Worm (Caenorhabditis elegans) whole organism, L1 larva: ENCODE data around the gene R53.8.

Experiments
- C16A3.4 ChIP-seq: fragments of 150-350 bp; optimal IDR thresholded peaks from 2 replicates; lab custom pipeline; 2014; ENCODE audit warnings: missing biosample characterization, missing genetic modification characterization
- C34B4.2 ChIP-seq: sonication (generic microtip); optimal IDR thresholded peaks from 2 replicates; lab custom pipeline; 2017; ENCODE audit warnings: mild to moderate bottlenecking, missing genetic modification characterization, missing compliant biosample characterization
- Y116A8C.19 ChIP-seq: sonication (generic microtip); optimal IDR thresholded peaks from 2 replicates; lab custom pipeline; 2016; ENCODE audit warnings: missing compliant biosample characterization, missing genetic modification characterization, borderline replicate concordance
- aly-2 ChIP-seq: fragments of 150-350 bp; optimal IDR thresholded peaks from 2 replicates; lab custom pipeline; 2014; ENCODE audit warnings: missing biosample characterization, missing genetic modification characterization
- ama-1 ChIP-seq: fragments of 150-350 bp; optimal IDR thresholded peaks from 2 replicates; lab custom pipeline; 2014
- blmp-1 ChIP-seq: fragments of 150-350 bp; optimal IDR thresholded peaks from 2 replicates; lab custom pipeline; 2014; ENCODE audit warnings: missing biosample characterization, missing genetic modification characterization
- ceh-63 ChIP-seq: fragments of 200-800 bp; sonication (Bioruptor generic); optimal IDR thresholded peaks from 2 replicates; lab custom pipeline; 2018; ENCODE audit warnings: mild to moderate bottlenecking, missing genetic modification characterization, missing compliant biosample characterization
- ceh-8 ChIP-seq: fragments of 200-800 bp; sonication (Bioruptor generic); optimal IDR thresholded peaks from 2 replicates; lab custom pipeline; 2018; ENCODE audit warnings: mild to moderate bottlenecking, missing genetic modification characterization, moderate library complexity, missing compliant biosample characterization
- ceh-82 ChIP-seq, 3 experiments: fragments of 150-350 bp in 1 of 3; sonication (generic microtip) in 2 of 3; optimal IDR thresholded peaks; 2 replicates each; lab custom pipeline; 2014 to 2017; ENCODE audit warnings: missing biosample characterization in 3 of 3, missing genetic modification characterization in 3 of 3
- ceh-88 ChIP-seq: fragments of 200-800 bp; sonication (Bioruptor generic); IDR thresholded peaks from 2 replicates; pipeline ENCODE4 v1.3.6; 2022; ENCODE audit warnings: missing genetic modification characterization, missing compliant biosample characterization
- ceh-90 ChIP-seq: sonication (generic microtip); optimal IDR thresholded peaks from 2 replicates; lab custom pipeline; 2016; ENCODE audit warnings: missing genetic modification characterization, missing compliant biosample characterization
- dpl-1 ChIP-seq, 3 experiments: fragments of 150-350 bp in 2 of 3; sonication (generic microtip) in 1 of 3; optimal IDR thresholded peaks; 2 replicates each; lab custom pipeline; 2014 to 2017; ENCODE audit warnings: missing biosample characterization in 3 of 3, missing genetic modification characterization in 3 of 3, missing genetic modification reagents in 3 of 3
- efl-3 ChIP-seq: fragments of 200-800 bp; sonication (Bioruptor generic); optimal IDR thresholded peaks from 2 replicates; lab custom pipeline; 2018; ENCODE audit warnings: mild to moderate bottlenecking, missing genetic modification characterization, missing compliant biosample characterization
- egl-13 ChIP-seq: sonication (generic microtip); optimal IDR thresholded peaks from 2 replicates; lab custom pipeline; 2016; ENCODE audit warnings: missing genotype, missing genetic modification reagents, missing genetic modification characterization, missing compliant biosample characterization
- elt-2 ChIP-seq: sonication (generic microtip); optimal IDR thresholded peaks from 2 replicates; lab custom pipeline; 2016; ENCODE audit warnings: missing genetic modification characterization, mild to moderate bottlenecking, inconsistent platforms, missing compliant biosample characterization, missing genetic modification reagents
- elt-3 ChIP-seq, 6 experiments: fragments of 150-350 bp in 1 of 6; sonication (generic microtip); optimal IDR thresholded peaks; 2 replicates each; lab custom pipeline; 2017 to 2018; ENCODE audit warnings: missing biosample characterization in 6 of 6, missing genetic modification characterization in 6 of 6, inconsistent platforms in 1 of 6
- ets-5 ChIP-seq: fragments of 200-800 bp; sonication (Bioruptor generic); IDR thresholded peaks from 2 replicates; pipeline ENCODE4 v1.3.6; 2022; ENCODE audit warnings: missing genetic modification characterization, missing compliant biosample characterization
- fkh-10 ChIP-seq: sonication (generic microtip); optimal IDR thresholded peaks from 2 replicates; lab custom pipeline; 2017; ENCODE audit warnings: missing biosample characterization, missing genetic modification reagents, missing genetic modification characterization
- fkh-4 ChIP-seq: sonication (generic microtip); optimal IDR thresholded peaks from 2 replicates; lab custom pipeline; 2016; ENCODE audit warnings: missing compliant biosample characterization, missing genetic modification characterization, borderline replicate concordance
- fkh-8 ChIP-seq: sonication (generic microtip); optimal IDR thresholded peaks from 2 replicates; lab custom pipeline; 2016; ENCODE audit warnings: mild to moderate bottlenecking, missing genetic modification characterization, missing compliant biosample characterization
- grh-1 ChIP-seq: fragments of 200-800 bp; sonication (Bioruptor generic); IDR thresholded peaks from 2 replicates; pipeline ENCODE4 v1.3.6; 2022; ENCODE audit warnings: missing genetic modification reagents, missing genetic modification characterization, missing compliant biosample characterization
- hlh-17 ChIP-seq: fragments of 200-800 bp; sonication (Bioruptor generic); optimal IDR thresholded peaks from 2 replicates; lab custom pipeline; 2018; ENCODE audit warnings: missing genetic modification characterization, mild to moderate bottlenecking, missing compliant biosample characterization, moderate library complexity, borderline replicate concordance
- hlh-4 ChIP-seq: sonication (generic microtip); optimal IDR thresholded peaks from 2 replicates; lab custom pipeline; 2016; ENCODE audit warnings: mild to moderate bottlenecking, missing genetic modification characterization, missing compliant biosample characterization
- isw-1 ChIP-seq: fragments of 200-800 bp; sonication (Bioruptor generic); IDR thresholded peaks from 2 replicates; pipeline ENCODE4 v1.3.6; 2022; ENCODE audit warnings: missing genetic modification characterization, missing compliant biosample characterization
- jun-1 ChIP-seq: fragments of 150-350 bp; optimal IDR thresholded peaks from 2 replicates; lab custom pipeline; 2014; ENCODE audit warnings: missing biosample characterization, missing genetic modification reagents, missing genetic modification characterization
- lin-13 ChIP-seq: fragments of 150-350 bp; optimal IDR thresholded peaks from 2 replicates; lab custom pipeline; 2014; ENCODE audit warnings: missing biosample characterization, missing genetic modification reagents, missing genetic modification characterization
- lin-15B ChIP-seq: fragments of 150-350 bp; sonication (generic microtip); optimal IDR thresholded peaks from 3 replicates; lab custom pipeline; 2014; ENCODE audit warnings: missing biosample characterization, missing genetic modification characterization
- lin-35 ChIP-seq, 2 experiments: fragments of 150-350 bp; optimal IDR thresholded peaks; 2 replicates each; lab custom pipeline; 2014; ENCODE audit warnings: missing biosample characterization in 2 of 2, missing genetic modification characterization in 2 of 2, missing genetic modification reagents in 2 of 2
- lir-3 ChIP-seq: sonication (generic microtip); optimal IDR thresholded peaks from 2 replicates; lab custom pipeline; 2016; ENCODE audit warnings: mild to moderate bottlenecking, missing genetic modification characterization, moderate library complexity, missing compliant biosample characterization; ENCODE audit not compliant: poor library complexity
- lsy-2 ChIP-seq, 2 experiments: fragments of 150-350 bp; optimal IDR thresholded peaks; 2 replicates each; lab custom pipeline; 2014; ENCODE audit warnings: missing biosample characterization in 2 of 2, missing genetic modification characterization in 2 of 2
- mef-2 ChIP-seq: fragments of 150-350 bp; optimal IDR thresholded peaks from 2 replicates; lab custom pipeline; 2014; ENCODE audit warnings: missing biosample characterization, missing genetic modification characterization
- mep-1 ChIP-seq: fragments of 150-350 bp; optimal IDR thresholded peaks from 2 replicates; lab custom pipeline; 2014; ENCODE audit warnings: missing biosample characterization, missing genetic modification characterization
- nhr-11 ChIP-seq: fragments of 150-350 bp; optimal IDR thresholded peaks from 2 replicates; lab custom pipeline; 2014; ENCODE audit warnings: missing biosample characterization, missing genetic modification characterization
- nhr-12 ChIP-seq: sonication (generic microtip); optimal IDR thresholded peaks from 2 replicates; lab custom pipeline; 2017; ENCODE audit warnings: missing biosample characterization, missing genetic modification characterization
- nhr-20 ChIP-seq: sonication (generic microtip); optimal IDR thresholded peaks from 2 replicates; lab custom pipeline; 2016; ENCODE audit warnings: mild to moderate bottlenecking, missing genetic modification characterization, missing compliant biosample characterization
- nhr-237 ChIP-seq: fragments of 150-350 bp; optimal IDR thresholded peaks from 2 replicates; lab custom pipeline; 2014; ENCODE audit warnings: missing biosample characterization, missing genetic modification characterization
- nhr-47 ChIP-seq: sonication (generic microtip); optimal IDR thresholded peaks from 2 replicates; lab custom pipeline; 2016; ENCODE audit warnings: mild to moderate bottlenecking, missing genetic modification characterization, moderate library complexity, missing compliant biosample characterization
- nhr-76 ChIP-seq: sonication (generic microtip); optimal IDR thresholded peaks from 2 replicates; lab custom pipeline; 2017; ENCODE audit warnings: missing biosample characterization, missing genetic modification characterization
- nhr-77 ChIP-seq: fragments of 150-350 bp; optimal IDR thresholded peaks from 2 replicates; lab custom pipeline; 2014; ENCODE audit warnings: missing biosample characterization, missing genetic modification characterization
- nhr-84 ChIP-seq: sonication (generic microtip); optimal IDR thresholded peaks from 2 replicates; lab custom pipeline; 2017; ENCODE audit warnings: missing biosample characterization, missing genetic modification characterization
- pax-3 ChIP-seq: fragments of 200-800 bp; sonication (Bioruptor generic); optimal IDR thresholded peaks from 2 replicates; lab custom pipeline; 2018; ENCODE audit warnings: mild to moderate bottlenecking, missing genetic modification characterization, moderate library complexity, missing compliant biosample characterization
- rnt-1 ChIP-seq: sonication (generic microtip); optimal IDR thresholded peaks from 2 replicates; lab custom pipeline; 2016; ENCODE audit warnings: mild to moderate bottlenecking, missing genetic modification characterization, moderate library complexity, missing compliant biosample characterization
- skn-1 ChIP-seq: fragments of 150-350 bp; optimal IDR thresholded peaks from 2 replicates; lab custom pipeline; 2014; ENCODE audit warnings: missing biosample characterization, missing genetic modification characterization
- snu-23 ChIP-seq: sonication (generic microtip); optimal IDR thresholded peaks from 2 replicates; lab custom pipeline; 2016; ENCODE audit warnings: missing genetic modification characterization, missing compliant biosample characterization
- sup-37 ChIP-seq: fragments of 200-800 bp; sonication (Bioruptor generic); optimal IDR thresholded peaks from 2 replicates; lab custom pipeline; 2018; ENCODE audit warnings: mild to moderate bottlenecking, missing genetic modification characterization, missing compliant biosample characterization
- swsn-7 ChIP-seq: sonication (generic microtip); optimal IDR thresholded peaks from 2 replicates; lab custom pipeline; 2016; ENCODE audit warnings: missing genetic modification characterization, missing compliant biosample characterization
- tbx-2 ChIP-seq: sonication (generic microtip); optimal IDR thresholded peaks from 2 replicates; lab custom pipeline; 2016; ENCODE audit warnings: missing genetic modification characterization, missing compliant biosample characterization
- tlp-1 ChIP-seq: fragments of 150-350 bp; optimal IDR thresholded peaks from 2 replicates; lab custom pipeline; 2014; ENCODE audit warnings: missing biosample characterization, missing genetic modification characterization
- unc-86 ChIP-seq: sonication (generic microtip); optimal IDR thresholded peaks from 2 replicates; lab custom pipeline; 2016; ENCODE audit warnings: missing genetic modification characterization, missing compliant biosample characterization
- xbp-1 ChIP-seq: sonication (generic microtip); optimal IDR thresholded peaks from 2 replicates; lab custom pipeline; 2016; ENCODE audit warnings: missing genetic modification characterization, missing compliant biosample characterization
- zag-1 ChIP-seq: fragments of 150-350 bp; optimal IDR thresholded peaks from 2 replicates; lab custom pipeline; 2014; ENCODE audit warnings: missing biosample characterization, missing genetic modification characterization
- zip-4 ChIP-seq: fragments of 200-800 bp; sonication (Bioruptor generic); optimal IDR thresholded peaks from 2 replicates; lab custom pipeline; 2018; ENCODE audit warnings: mild to moderate bottlenecking, missing genetic modification characterization, moderate library complexity, missing compliant biosample characterization
- ztf-11 ChIP-seq, 2 experiments: sonication (generic microtip); optimal IDR thresholded peaks; 2 replicates each; lab custom pipeline; 2016 to 2017; ENCODE audit warnings: missing genetic modification characterization in 2 of 2, missing biosample characterization in 1 of 2, missing compliant biosample characterization in 1 of 2
- ztf-4 ChIP-seq: fragments of 150-350 bp; optimal IDR thresholded peaks from 2 replicates; lab custom pipeline; 2014; ENCODE audit warnings: missing biosample characterization, missing genetic modification characterization

R53.8 gene

DNA sequence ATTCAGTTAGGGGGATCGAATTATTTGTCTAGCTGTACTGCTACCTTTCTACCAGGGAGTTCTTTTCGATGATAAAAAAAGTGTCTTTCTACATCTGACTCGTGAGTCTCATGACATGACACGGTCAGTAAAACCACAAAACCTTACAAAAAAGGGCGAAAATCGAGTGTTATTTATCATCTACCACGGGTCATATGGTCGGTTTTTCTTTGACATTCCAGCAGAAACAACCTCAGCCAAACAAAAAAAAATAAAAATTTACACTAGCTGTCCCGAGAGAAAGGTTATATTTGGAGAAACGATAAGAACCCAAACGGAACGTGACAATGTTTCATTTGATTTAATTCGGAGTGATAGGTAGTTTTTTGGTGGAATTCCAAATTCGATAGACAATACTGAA lies 43.2 kb downstream of the R53.8 start (continued):
- TF ChIP-seq Y116A8C.19 (tag; lab: Kevin White, UChicago) (no peak), ama-1 (lab: Kevin White, UChicago) (peak; percentile 0), skn-1 (tag; lab: Kevin White, UChicago) (peak; percentile 29), ceh-90 (tag; lab: Kevin White, UChicago) (no peak), snu-23 (GFP tag; lab: Kevin White, UChicago) (peak; percentile 43), nhr-84 (tag; lab: Kevin White, UChicago) (no peak), mep-1 (no peak), fkh-8 (no peak), ceh-8 (GFP tag; lab: Kevin White, UChicago) (no peak), egl-13 (tag; lab: Kevin White, UChicago) (no peak), lin-15B (tag; lab: Kevin White, UChicago) (no peak), nhr-11 (tag; lab: Kevin White, UChicago) (no peak), rnt-1 (tag; lab: Kevin White, UChicago) (no peak), ceh-63 (no peak), tbx-2 (tag; lab: Kevin White, UChicago) (peak; percentile 45), fkh-4 (tag; lab: Kevin White, UChicago) (no peak), zag-1 (tag; lab: Kevin White, UChicago) (no peak), nhr-77 (tag; lab: Kevin White, UChicago) (no peak), efl-3 (GFP tag; lab: Kevin White, UChicago) (no peak), ztf-11 (tag; optimal IDR thresholded peaks at IDR 0.05; lab: Kevin White, UChicago) (no peak), zip-4 (GFP tag; lab: Kevin White, UChicago) (no peak), sup-37 (GFP tag; lab: Kevin White, UChicago) (no peak), lir-3 (tag; lab: Kevin White, UChicago) (no peak), nhr-12 (tag; lab: Kevin White, UChicago) (no peak), dpl-1 (GFP tag; optimal IDR thresholded peaks at IDR 0.05; lab: Kevin White, UChicago) (no peak), ceh-88 (GFP tag; lab: Robert Waterston, UW) (no peak), isw-1 (no peak), fkh-10 (no peak), unc-86 (tag; lab: Kevin White, UChicago) (no peak), nhr-76 (tag; lab: Kevin White, UChicago) (no peak), ceh-82 (tag; optimal IDR thresholded peaks at IDR 0.05; lab: Kevin White, UChicago) (no peak), nhr-20 (peak; percentile 64), ztf-4 (no peak), lsy-2 (tag; optimal IDR thresholded peaks at IDR 0.05; lab: Kevin White, UChicago) (peak in 1 of 2 experiments; percentile 66), ets-5 (GFP tag; lab: Robert Waterston, UW) (no peak), aly-2 (tag; lab: Kevin White, UChicago) (no peak), blmp-1 (tag; lab: Kevin White, UChicago) (peak; percentile 56), pax-3 (tag; lab: Kevin White, UChicago) (no peak), nhr-47 (tag; lab: Kevin White, UChicago) (no peak), jun-1 (no peak), nhr-237 (tag; lab: Kevin White, UChicago) (no peak), hlh-17 (no peak), lin-13 (no peak), grh-1 (GFP tag; lab: Robert Waterston, UW) (no peak), xbp-1 (tag; lab: Kevin White, UChicago) (no peak), swsn-7 (tag; lab: Kevin White, UChicago) (no peak), mef-2 (tag; lab: Kevin White, UChicago) (no peak), lin-35 (GFP tag; optimal IDR thresholded peaks at IDR 0.05; lab: Kevin White, UChicago) (peak in 1 of 2 experiments; percentile 70), C34B4.2 (no peak), elt-2 (no peak), hlh-4 (tag; lab: Kevin White, UChicago) (no peak), C16A3.4 (tag; lab: Kevin White, UChicago) (no peak), elt-3 (tag; optimal IDR thresholded peaks at IDR 0.05; lab: Kevin White, UChicago) (peak in 2 of 6 experiments; percentile 52 to 60), tlp-1 (tag; lab: Kevin White, UChicago) (no peak)
